Worm (Caenorhabditis elegans) whole organism, L4 larva: ENCODE measurements around the gene srx-41.

ENCODE experiments used
- F10B5.3 ChIP-seq: sonication (generic microtip); optimal IDR thresholded peaks from 2 replicates; lab custom pipeline; 2016; ENCODE audit warnings: mild to moderate bottlenecking, missing genetic modification characterization, missing compliant biosample characterization
- F26F4.8 ChIP-seq: fragments of 200-800 bp; sonication (Bioruptor generic); conservative IDR thresholded peaks from 2 replicates; pipeline ENCODE4 v1.3.6; 2022; ENCODE audit warnings: missing genetic modification characterization, missing compliant biosample characterization
- Y75B8A.6 ChIP-seq: fragments of 200-800 bp; sonication (Bioruptor generic); IDR thresholded peaks from 2 replicates; pipeline ENCODE4 v1.3.6; 2022; ENCODE audit warnings: missing genetic modification reagents, missing genetic modification characterization, missing compliant biosample characterization
- ZK337.2 ChIP-seq: fragments of 200-800 bp; sonication (Bioruptor generic); IDR thresholded peaks from 2 replicates; pipeline ENCODE4 v1.3.6; 2022; ENCODE audit warnings: missing genetic modification reagents, missing genetic modification characterization, missing compliant biosample characterization
- aha-1 ChIP-seq: fragments of 150-350 bp; peaks from one replicate; lab custom pipeline; 2014; ENCODE audit warnings: missing biosample characterization, missing genetic modification characterization
- ama-1 ChIP-seq: fragments of 150-350 bp; optimal IDR thresholded peaks from 2 replicates; lab custom pipeline; 2014; ENCODE audit warnings: inconsistent platforms, mixed read lengths
- ceh-20 ChIP-seq: fragments of 200-800 bp; sonication (Bioruptor generic); IDR thresholded peaks from 2 replicates; pipeline ENCODE4 v1.3.6; 2022; ENCODE audit warnings: missing genetic modification reagents, missing genetic modification characterization, missing compliant biosample characterization
- ceh-28 ChIP-seq: fragments of 150-350 bp; optimal IDR thresholded peaks from 2 replicates; lab custom pipeline; 2014; ENCODE audit warnings: missing biosample characterization, missing genetic modification reagents, missing genetic modification characterization
- ceh-62 ChIP-seq: sonication (generic microtip); optimal IDR thresholded peaks from 2 replicates; lab custom pipeline; 2017; ENCODE audit warnings: missing biosample characterization, missing genetic modification characterization
- cey-2 ChIP-seq: sonication (generic microtip); optimal IDR thresholded peaks from 3 replicates; lab custom pipeline; 2017; ENCODE audit warnings: missing genetic modification characterization, mild to moderate bottlenecking, missing compliant biosample characterization, antibody characterized with exemption, borderline replicate concordance; ENCODE audit not compliant: insufficient read depth
- daf-12 ChIP-seq: fragments of 150-350 bp; optimal IDR thresholded peaks from 2 replicates; lab custom pipeline; 2014; ENCODE audit warnings: missing biosample characterization, missing genetic modification reagents, missing genetic modification characterization
- dmd-6 ChIP-seq: fragments of 200-800 bp; sonication (Bioruptor generic); IDR thresholded peaks from 2 replicates; pipeline ENCODE4 v1.3.6; 2022; ENCODE audit warnings: missing genetic modification reagents, missing genetic modification characterization, missing compliant biosample characterization
- dmd-9 ChIP-seq: fragments of 200-800 bp; sonication (Bioruptor generic); IDR thresholded peaks from 2 replicates; pipeline ENCODE4 v1.3.6; 2022; ENCODE audit warnings: missing genetic modification reagents, missing genetic modification characterization, missing compliant biosample characterization
- dpl-1 ChIP-seq: fragments of 150-350 bp; optimal IDR thresholded peaks from 2 replicates; lab custom pipeline; 2014; ENCODE audit warnings: missing biosample characterization, missing genetic modification reagents, missing genetic modification characterization
- duxl-1 ChIP-seq: sonication (generic microtip); optimal IDR thresholded peaks from 2 replicates; lab custom pipeline; 2016; ENCODE audit warnings: mild to moderate bottlenecking, missing genetic modification characterization, moderate library complexity, missing compliant biosample characterization; ENCODE audit not compliant: poor library complexity
- dve-1 ChIP-seq: sonication (generic microtip); optimal IDR thresholded peaks from 2 replicates; lab custom pipeline; 2017; ENCODE audit warnings: antibody characterized with exemption, mild to moderate bottlenecking, missing genetic modification characterization, missing compliant biosample characterization; ENCODE audit not compliant: insufficient read depth
- egl-43 ChIP-seq: fragments of 200-800 bp; sonication (Bioruptor generic); IDR thresholded peaks from 2 replicates; pipeline ENCODE4 v1.3.6; 2022; ENCODE audit warnings: missing genetic modification reagents, missing genetic modification characterization, missing compliant biosample characterization
- fkh-10 ChIP-seq: fragments of 150-350 bp; optimal IDR thresholded peaks from 2 replicates; lab custom pipeline; 2014; ENCODE audit warnings: missing biosample characterization, missing genetic modification reagents, missing genetic modification characterization
- hif-1 ChIP-seq, 2 experiments: sonication (generic microtip); optimal IDR thresholded peaks; 2 replicates each; lab custom pipeline; 2016 to 2017; ENCODE audit warnings: missing compliant biosample characterization in 2 of 2, missing genetic modification characterization in 2 of 2, missing genetic modification reagents in 2 of 2, missing genotype in 2 of 2, mild to moderate bottlenecking in 1 of 2
- hlh-11 ChIP-seq: fragments of 200-800 bp; sonication (Bioruptor generic); optimal IDR thresholded peaks from 2 replicates; lab custom pipeline; 2018; ENCODE audit warnings: mild to moderate bottlenecking, missing genetic modification characterization, missing compliant biosample characterization
- hlh-30 ChIP-seq: sonication (generic microtip); optimal IDR thresholded peaks from 2 replicates; lab custom pipeline; 2017; ENCODE audit warnings: antibody characterized with exemption, mild to moderate bottlenecking, missing genetic modification characterization, missing compliant biosample characterization; ENCODE audit not compliant: insufficient read depth
- lin-1 ChIP-seq: fragments of 200-800 bp; sonication (Bioruptor generic); IDR thresholded peaks from 2 replicates; pipeline ENCODE4 v1.3.6; 2022; ENCODE audit warnings: missing genetic modification reagents, missing genetic modification characterization, missing compliant biosample characterization
- lin-13 ChIP-seq: fragments of 150-350 bp; optimal IDR thresholded peaks from 2 replicates; lab custom pipeline; 2014; ENCODE audit warnings: missing biosample characterization, missing genetic modification reagents, missing genetic modification characterization
- lin-15B ChIP-seq: fragments of 150-350 bp; sonication (generic microtip); optimal IDR thresholded peaks from 3 replicates; lab custom pipeline; 2014; ENCODE audit warnings: missing biosample characterization, missing genetic modification characterization
- lin-29 ChIP-seq: fragments of 200-800 bp; sonication (Bioruptor generic); IDR thresholded peaks from 2 replicates; pipeline ENCODE4 v1.3.6; 2022; ENCODE audit warnings: missing genetic modification reagents, missing genetic modification characterization, missing compliant biosample characterization
- mep-1 ChIP-seq: fragments of 150-350 bp; sonication (generic microtip); optimal IDR thresholded peaks from 3 replicates; lab custom pipeline; 2014; ENCODE audit warnings: missing biosample characterization, missing genetic modification characterization
- mes-2 ChIP-seq: sonication (generic microtip); optimal IDR thresholded peaks from 2 replicates; lab custom pipeline; 2016; ENCODE audit warnings: missing genotype, mild to moderate bottlenecking, missing genetic modification characterization, missing compliant biosample characterization; ENCODE audit not compliant: poor library complexity, severe bottlenecking
- nhr-10 ChIP-seq: fragments of 150-350 bp; optimal IDR thresholded peaks from 2 replicates; lab custom pipeline; 2014; ENCODE audit warnings: missing biosample characterization, missing genetic modification characterization
- nhr-11 ChIP-seq: fragments of 150-350 bp; optimal IDR thresholded peaks from 2 replicates; lab custom pipeline; 2014; ENCODE audit warnings: missing biosample characterization, missing genetic modification characterization
- nhr-111 ChIP-seq: fragments of 200-800 bp; sonication (Bioruptor generic); optimal IDR thresholded peaks from 2 replicates; lab custom pipeline; 2018; ENCODE audit warnings: mild to moderate bottlenecking, missing genetic modification characterization, missing compliant biosample characterization
- nhr-28 ChIP-seq: fragments of 150-350 bp; optimal IDR thresholded peaks from 2 replicates; lab custom pipeline; 2014; ENCODE audit warnings: missing biosample characterization, missing genetic modification characterization
- nhr-48 ChIP-seq: sonication (generic microtip); optimal IDR thresholded peaks from 2 replicates; lab custom pipeline; 2016; ENCODE audit warnings: mild to moderate bottlenecking, missing genetic modification characterization, missing compliant biosample characterization
- nhr-76 ChIP-seq: fragments of 150-350 bp; optimal IDR thresholded peaks from 2 replicates; lab custom pipeline; 2014; ENCODE audit warnings: missing biosample characterization, missing genetic modification characterization
- sdz-12 ChIP-seq: fragments of 200-800 bp; sonication (Bioruptor generic); optimal IDR thresholded peaks from 2 replicates; lab custom pipeline; 2018; ENCODE audit warnings: mild to moderate bottlenecking, missing genetic modification characterization, missing compliant biosample characterization
- spr-1 ChIP-seq: sonication (generic microtip); optimal IDR thresholded peaks from 2 replicates; lab custom pipeline; 2016; ENCODE audit warnings: mild to moderate bottlenecking, missing genetic modification characterization, missing compliant biosample characterization
- spr-3 ChIP-seq: fragments of 200-800 bp; sonication (Bioruptor generic); optimal IDR thresholded peaks from 2 replicates; lab custom pipeline; 2018; ENCODE audit warnings: mild to moderate bottlenecking, missing genetic modification characterization, missing compliant biosample characterization
- tra-1 ChIP-seq: fragments of 200-800 bp; sonication (Bioruptor generic); IDR thresholded peaks from 2 replicates; pipeline ENCODE4 v1.3.6; 2022; ENCODE audit warnings: missing genetic modification reagents, missing genetic modification characterization, missing compliant biosample characterization
- unc-39 ChIP-seq: sonication (generic microtip); optimal IDR thresholded peaks from 2 replicates; lab custom pipeline; 2017; ENCODE audit warnings: missing biosample characterization, missing genetic modification characterization
- unc-62 ChIP-seq, 3 experiments: fragments of 150-350 bp in 1 of 3; sonication (generic microtip); optimal IDR thresholded peaks in 2 of 3; peaks in 1 of 3; 1 replicate in 1 of 3; 2 replicates in 2 of 3; lab custom pipeline; 2014 to 2017; ENCODE audit warnings: missing biosample characterization in 3 of 3, missing genetic modification characterization in 3 of 3, missing genetic modification reagents in 3 of 3, missing genotype in 1 of 3
- zag-1 ChIP-seq: fragments of 150-350 bp; optimal IDR thresholded peaks from 2 replicates; lab custom pipeline; 2014; ENCODE audit warnings: missing biosample characterization, missing genetic modification characterization
- zfp-3 ChIP-seq: fragments of 200-800 bp; sonication (Bioruptor generic); conservative IDR thresholded peaks from 2 replicates; pipeline ENCODE4 v1.3.6; 2022; ENCODE audit warnings: missing genetic modification reagents, missing genetic modification characterization, missing compliant biosample characterization
- zip-2 ChIP-seq: fragments of 150-350 bp; optimal IDR thresholded peaks from 2 replicates; lab custom pipeline; 2014; ENCODE audit warnings: missing biosample characterization, missing genetic modification characterization

The srx-41 gene

DNA sequence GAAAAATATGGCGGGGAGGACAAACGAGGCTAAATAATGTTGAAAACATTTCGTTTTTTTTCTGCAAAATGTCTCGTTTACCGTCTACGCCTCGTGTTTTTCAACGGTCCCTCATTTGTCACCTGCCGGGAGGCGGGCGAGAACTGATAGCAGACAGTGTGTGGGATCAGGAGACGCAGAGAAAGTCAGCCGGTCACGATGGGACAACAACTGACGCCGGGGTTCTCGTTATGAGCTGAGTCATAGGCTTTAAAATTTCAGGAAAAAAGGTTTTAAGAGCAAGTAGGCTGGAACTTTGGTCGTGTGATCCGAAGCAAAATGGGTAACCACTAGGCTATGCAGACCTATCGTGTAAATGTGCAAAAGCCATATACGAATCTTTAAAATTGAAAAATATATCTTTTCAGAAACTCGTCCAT, 48.8 kb upstream of the srx-41 start, which contains the start of gene W08A12.2 (continued):
- no peak for TF ChIP-seq nhr-10 (tag; lab: Kevin White, UChicago)
- no peak for TF ChIP-seq dpl-1 (GFP tag; lab: Kevin White, UChicago)
- TF ChIP-seq dmd-6 (GFP tag; lab: Robert Waterston, UW) = peak; percentile 25; the same call in 1 of the 2 replicates
- no peak for TF ChIP-seq dve-1
- TF ChIP-seq F10B5.3 (tag; lab: Kevin White, UChicago) = no peak
- no peak for TF ChIP-seq daf-12 (tag; lab: Kevin White, UChicago)
- peak in 1 of 2 experiments; percentile 15 for TF ChIP-seq hif-1 (tag; optimal IDR thresholded peaks at IDR 0.05; lab: Kevin White, UChicago)
- no peak for TF ChIP-seq spr-1 (tag; lab: Kevin White, UChicago)
- TF ChIP-seq, all 104 proteins: peak for 30

DNA sequence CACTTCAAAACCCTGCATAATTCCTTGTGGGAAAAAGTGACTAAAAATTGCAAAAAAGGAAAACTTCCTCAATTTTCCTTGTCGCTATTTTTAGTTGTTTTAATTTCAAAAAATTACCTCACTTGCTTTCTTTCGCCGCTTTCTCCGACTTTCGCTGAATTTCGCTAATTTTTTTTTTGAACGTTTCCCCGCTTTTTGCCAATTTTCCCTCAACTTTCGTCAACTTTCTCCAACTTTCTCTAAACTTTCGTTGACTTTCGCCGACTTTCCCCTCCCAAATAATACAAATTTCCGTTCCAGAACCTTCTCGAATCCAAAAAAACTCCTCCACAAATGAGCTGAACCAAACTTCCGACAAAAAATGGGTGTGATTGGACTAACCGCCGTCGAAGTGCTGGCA, 45.6 kb upstream of the srx-41 start, which contains the start of gene W08A12.3:
Gene W08A12.3 (plus strand): TSS at position 301 of the 400 bp plus-strand sequence.
- no peak for TF ChIP-seq nhr-28 (tag; lab: Kevin White, UChicago)
- TF ChIP-seq ceh-62 (tag; lab: Kevin White, UChicago) = no peak
- no peak for TF ChIP-seq sdz-12 (GFP tag; lab: Kevin White, UChicago)
- TF ChIP-seq dmd-9 (GFP tag; lab: Robert Waterston, UW) = no peak
- TF ChIP-seq nhr-111 (GFP tag; lab: Kevin White, UChicago) = no peak
- no peak for TF ChIP-seq dmd-6 (GFP tag; lab: Robert Waterston, UW)
- no peak for TF ChIP-seq ama-1 (lab: Kevin White, UChicago)
- no peak for TF ChIP-seq dve-1
- no peak for TF ChIP-seq nhr-48 (tag; lab: Kevin White, UChicago)
- no peak for TF ChIP-seq duxl-1 (tag; lab: Kevin White, UChicago)
- no peak for TF ChIP-seq tra-1 (GFP tag; lab: Robert Waterston, UW)
- TF ChIP-seq egl-43 (GFP tag; lab: Robert Waterston, UW) = no peak
- TF ChIP-seq lin-13 (GFP tag; lab: Kevin White, UChicago) = no peak
- no peak for TF ChIP-seq mes-2 (tag; lab: Kevin White, UChicago)

DNA sequence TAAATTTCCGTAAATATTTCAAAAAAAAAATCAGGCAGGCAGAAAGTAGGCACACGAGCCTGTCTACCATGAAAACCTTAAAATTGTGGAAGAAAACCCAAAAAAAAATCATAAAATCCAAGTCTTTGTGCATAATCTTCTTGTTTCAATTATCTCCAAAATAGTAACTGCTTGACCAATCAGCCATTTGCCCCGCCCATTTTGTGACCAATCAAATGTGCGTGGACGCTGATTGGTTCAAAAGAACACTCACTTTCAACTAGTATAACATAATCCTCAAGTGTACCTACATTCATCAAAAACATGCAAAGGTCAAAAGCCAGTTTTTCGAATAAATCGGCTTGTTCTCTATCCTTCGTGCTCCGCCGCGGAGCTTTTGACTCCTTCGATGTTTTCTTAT, 41.5 kb upstream of the srx-41 start:
- TF ChIP-seq unc-62 (GFP tag; optimal IDR thresholded peaks at IDR 0.05 in 1 of 2; lab: Kevin White, UChicago) (peak in 1 of 2 experiments; percentile 71), unc-62 (tag; optimal IDR thresholded peaks at IDR 0.05; lab: Kevin White, UChicago) (no peak), aha-1 (tag; lab: Kevin White, UChicago) (peak; percentile 51), ceh-20 (no peak), ceh-28 (tag; lab: Kevin White, UChicago) (no peak)

DNA sequence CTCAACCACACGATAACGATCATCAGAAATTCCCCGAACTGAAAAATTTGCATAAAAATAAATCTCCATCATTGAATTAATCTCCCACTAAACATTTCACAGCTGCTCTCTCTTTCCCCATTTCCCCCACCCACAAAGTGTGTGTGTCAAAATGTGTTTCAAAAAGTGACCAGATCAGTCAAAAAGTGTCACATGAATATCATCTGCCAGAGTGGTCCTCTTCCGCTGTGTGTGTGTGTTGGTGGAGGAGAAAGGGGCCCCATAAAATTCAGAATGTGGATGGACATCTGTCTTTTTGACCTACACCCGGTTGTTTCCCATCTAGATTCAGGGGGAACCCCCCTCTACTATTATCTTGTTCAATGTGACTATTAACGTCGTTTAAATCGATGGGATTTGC, 40.2 kb upstream of the srx-41 start:
- TF ChIP-seq zip-2 (tag; lab: Kevin White, UChicago) (no peak), spr-3 (no peak), F26F4.8 (no peak), hlh-30 (tag; lab: Kevin White, UChicago) (peak; percentile 45), nhr-76 (tag; lab: Kevin White, UChicago) (no peak), nhr-11 (tag; lab: Kevin White, UChicago) (peak; percentile 16), zfp-3 (GFP tag; lab: Robert Waterston, UW) (no peak), lin-29 (GFP tag; lab: Robert Waterston, UW) (no peak), mes-2 (tag; lab: Kevin White, UChicago) (no peak), unc-39 (no peak), lin-1 (GFP tag; lab: Robert Waterston, UW) (no peak), nhr-28 (tag; lab: Kevin White, UChicago) (no peak), fkh-10 (no peak), cey-2 (tag; lab: Kevin White, UChicago) (no peak), zag-1 (tag; lab: Kevin White, UChicago) (no peak), hlh-11 (tag; lab: Kevin White, UChicago) (peak; percentile 41), tra-1 (GFP tag; lab: Robert Waterston, UW) (no peak), Y75B8A.6 (no peak), lin-15B (tag; lab: Kevin White, UChicago) (no peak), ZK337.2 (no peak), mep-1 (no peak)
